Fruit fly (Drosophila melanogaster): ENCODE results near the gene Pbp45.

Pbp45 gene

DNA sequence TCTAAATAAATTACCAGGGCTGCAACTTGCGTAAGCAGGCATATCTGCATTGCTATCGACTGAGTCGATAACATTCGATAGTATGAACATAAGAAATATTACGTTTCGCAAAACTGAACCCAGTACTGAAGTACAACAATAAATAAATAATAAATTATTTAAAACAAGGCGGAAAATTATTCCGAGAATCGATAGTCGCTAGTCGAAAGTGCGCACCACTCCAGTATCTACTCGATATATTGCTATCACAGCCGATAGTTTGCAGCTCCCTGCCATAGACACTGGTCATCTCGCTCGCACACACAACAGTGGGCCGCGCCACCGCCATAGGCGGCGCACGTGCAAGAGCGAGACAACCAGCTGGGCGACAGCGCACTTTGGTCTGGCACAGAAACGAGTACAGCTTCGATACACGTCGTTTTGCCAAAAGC lies 45.9 kb downstream of the Pbp45 start, which contains the start of gene nsl1:
Gene nsl1 (plus strand): TSS at position 411 of the 431 bp plus-strand sequence.
- TF ChIP-seq ttk (optimal IDR thresholded peaks at IDR 0.05) (no peak), Sin3A (optimal IDR thresholded peaks at IDR 0.05) (no peak), insv (optimal IDR thresholded peaks at IDR 0.05) (no peak), psq (optimal IDR thresholded peaks at IDR 0.05) (no peak), Myc (optimal IDR thresholded peaks at IDR 0.05) (no peak), h (optimal IDR thresholded peaks at IDR 0.05) (no peak)

DNA sequence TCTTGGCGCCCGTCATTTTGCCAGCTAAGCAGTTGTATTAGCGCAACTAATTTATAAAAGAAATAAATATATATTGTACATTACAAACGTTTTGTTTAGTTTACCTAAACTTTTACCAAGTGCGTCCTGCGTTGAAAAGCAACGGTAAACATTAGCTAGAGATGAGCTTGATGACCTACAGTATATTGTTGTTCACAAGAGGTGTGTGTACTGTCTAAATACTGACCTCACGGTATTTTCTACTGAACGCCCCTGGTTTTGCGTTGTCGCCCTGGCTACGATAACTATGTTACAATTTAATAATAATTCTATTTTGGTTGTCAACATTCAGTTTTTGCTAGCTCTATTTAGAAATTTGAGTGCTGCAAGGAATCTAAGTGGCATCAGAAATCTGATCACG lies 46.9 kb downstream of the Pbp45 start, which contains the start of gene Acyp2:
Gene Acyp2 (plus strand): TSS at position 262 of the 400 bp plus-strand sequence.
- TF ChIP-seq Sin3A (optimal IDR thresholded peaks at IDR 0.05) (no peak), insv (optimal IDR thresholded peaks at IDR 0.05) (no peak), psq (optimal IDR thresholded peaks at IDR 0.05) (no peak), ttk (optimal IDR thresholded peaks at IDR 0.05) (no peak), h (optimal IDR thresholded peaks at IDR 0.05) (no peak), Myc (optimal IDR thresholded peaks at IDR 0.05) (no peak)

DNA sequence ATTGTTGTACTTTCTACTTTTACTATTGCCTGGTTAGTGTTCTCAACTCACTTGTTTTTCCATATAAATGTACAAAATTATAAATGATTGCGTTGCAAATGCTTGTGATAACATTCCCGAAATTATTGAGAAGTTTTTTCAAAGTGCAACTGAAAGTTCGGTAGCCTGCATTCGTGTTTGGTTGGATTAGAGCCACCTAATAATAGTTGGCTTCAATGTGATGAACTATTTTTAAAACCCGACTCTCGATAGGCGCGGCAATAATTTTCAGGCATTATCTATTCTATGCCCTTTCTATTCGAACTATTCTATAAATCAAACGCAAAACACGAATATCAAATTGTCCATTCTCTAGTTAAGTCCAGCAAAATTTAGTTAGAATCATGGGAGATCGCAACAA lies 51.1 kb downstream of the Pbp45 start, which contains the start of gene Uros2:
Gene Uros2 (plus strand): TSS at position 301 of the 400 bp plus-strand sequence.
- TF ChIP-seq Myc (optimal IDR thresholded peaks at IDR 0.05), result no peak
- no peak for TF ChIP-seq h (optimal IDR thresholded peaks at IDR 0.05)
- TF ChIP-seq insv (optimal IDR thresholded peaks at IDR 0.05), result no peak
- no peak for TF ChIP-seq Sin3A (optimal IDR thresholded peaks at IDR 0.05)
- TF ChIP-seq psq (optimal IDR thresholded peaks at IDR 0.05), result no peak
- no peak for TF ChIP-seq ttk (optimal IDR thresholded peaks at IDR 0.05)
